Fruit fly (Drosophila melanogaster): ENCODE results near the gene CG12347.

- TF ChIP-seq salr (GFP tag; optimal IDR thresholded peaks at IDR 0.05), result peak in 1 of 2 experiments; percentile 49
- peak; percentile 65 for TF ChIP-seq acj6 (GFP tag; optimal IDR thresholded peaks at IDR 0.05)
- peak; percentile 39 for TF ChIP-seq CG34406 (GFP tag; optimal IDR thresholded peaks at IDR 0.05)
- peak; percentile 27 for TF ChIP-seq CG6808 (GFP tag; optimal IDR thresholded peaks at IDR 0.05)
- peak; percentile 64 for TF ChIP-seq Hr4 (GFP tag; optimal IDR thresholded peaks at IDR 0.05)
- TF ChIP-seq CG1621 (tag; optimal IDR thresholded peaks at IDR 0.05), result peak; percentile 1
Measured at dm6 chr3R:17941086-17941485, 34.8 kb downstream of the CG12347 start.
